Fruit fly (Drosophila melanogaster) whole organism, embryonic: ENCODE data around the gene CG44090.

ENCODE experiments used
- Adf1 ChIP-seq: fragments of 200-800 bp; sonication (Bioruptor generic); IDR thresholded peaks from 2 replicates; pipeline ENCODE4 v1.3.6; 2022; ENCODE audit warnings: missing biosample characterization, missing genetic modification characterization
- Antp ChIP-seq: fragments of 200-800 bp; sonication (Bioruptor generic); optimal IDR thresholded peaks from 3 replicates; lab custom pipeline; 2016; ENCODE audit warnings: missing biosample characterization, missing genetic modification characterization
- Atf-2 ChIP-seq: fragments of 200-800 bp; sonication (Bioruptor generic); optimal IDR thresholded peaks from 2 replicates; lab custom pipeline; 2016; ENCODE audit warnings: missing biosample characterization, missing genetic modification characterization
- CG10274 ChIP-seq: fragments of 200-800 bp; sonication (Bioruptor generic); optimal IDR thresholded peaks from 3 replicates; lab custom pipeline; 2017; ENCODE audit warnings: missing biosample characterization, mild to moderate bottlenecking, missing genetic modification characterization
- CG10366 ChIP-seq: fragments of 200-800 bp; sonication (Bioruptor generic); IDR thresholded peaks from 2 replicates; pipeline ENCODE4 v1.3.6; 2022; ENCODE audit warnings: missing biosample characterization, missing genetic modification characterization
- CG10959 ChIP-seq: fragments of 200-800 bp; sonication (Bioruptor generic); IDR thresholded peaks from 2 replicates; pipeline ENCODE4 v1.3.6; 2022; ENCODE audit warnings: missing biosample characterization, missing genetic modification characterization
- CG12299 ChIP-seq: fragments of 200-800 bp; sonication (Bioruptor generic); optimal IDR thresholded peaks from 2 replicates; lab custom pipeline; 2018; ENCODE audit warnings: missing biosample characterization, mild to moderate bottlenecking, missing genetic modification characterization
- CG14014 ChIP-seq: fragments of 200-800 bp; sonication (Bioruptor generic); IDR thresholded peaks from 2 replicates; pipeline ENCODE4 v1.3.6; 2022; ENCODE audit warnings: missing biosample characterization, missing genetic modification characterization
- CG14860 ChIP-seq: fragments of 200-800 bp; sonication (Bioruptor generic); IDR thresholded peaks from 3 replicates; pipeline ENCODE4 v1.3.6; 2022; ENCODE audit warnings: missing biosample characterization, missing genetic modification characterization; ENCODE audit not compliant: partially characterized antibody
- CG1529 ChIP-seq: fragments of 200-800 bp; sonication (Bioruptor generic); optimal IDR thresholded peaks from 3 replicates; lab custom pipeline; 2018; ENCODE audit warnings: missing biosample characterization, missing genetic modification characterization
- CG16779 ChIP-seq: fragments of 200-800 bp; sonication (Bioruptor generic); IDR thresholded peaks from 2 replicates; pipeline ENCODE4 v1.3.6; 2022; ENCODE audit warnings: missing biosample characterization, missing genetic modification characterization
- CG17612 ChIP-seq: fragments of 200-800 bp; sonication (Bioruptor generic); IDR thresholded peaks from 2 replicates; pipeline ENCODE4 v1.3.6; 2022; ENCODE audit warnings: missing biosample characterization, missing genetic modification characterization
- CG31388 ChIP-seq: fragments of 200-800 bp; sonication (Bioruptor generic); optimal IDR thresholded peaks from 2 replicates; lab custom pipeline; 2016; ENCODE audit warnings: missing biosample characterization, missing genetic modification characterization
- CG34376 ChIP-seq: fragments of 200-800 bp; sonication (Bioruptor generic); optimal IDR thresholded peaks from 2 replicates; lab custom pipeline; 2018; ENCODE audit warnings: missing biosample characterization, mild to moderate bottlenecking, missing genetic modification characterization
- CG6813 ChIP-seq: fragments of 200-800 bp; sonication (Bioruptor generic); optimal IDR thresholded peaks from 2 replicates; lab custom pipeline; 2017; ENCODE audit warnings: missing biosample characterization, missing genetic modification characterization, mild to moderate bottlenecking, moderate library complexity, missing genetic modification reagents
- CG7372 ChIP-seq: fragments of 200-800 bp; sonication (Bioruptor generic); IDR thresholded peaks from 2 replicates; pipeline ENCODE4 v1.3.6; 2022; ENCODE audit warnings: missing biosample characterization, missing genetic modification characterization
- Dfd ChIP-seq, 2 experiments: fragments of >200 bp; optimal IDR thresholded peaks; 2 replicates each; lab custom pipeline; 2017; ENCODE audit warnings: missing biosample characterization in 2 of 2, missing genetic modification characterization in 2 of 2
- Doc3 ChIP-seq: fragments of 200-800 bp; sonication (Bioruptor generic); IDR thresholded peaks from 3 replicates; pipeline ENCODE4 v1.3.6; 2022; ENCODE audit warnings: missing biosample characterization, missing genetic modification characterization; ENCODE audit not compliant: partially characterized antibody
- Lim3 ChIP-seq: fragments of 200-800 bp; sonication (Bioruptor generic); IDR thresholded peaks from 2 replicates; pipeline ENCODE4 v1.3.6; 2022; ENCODE audit warnings: missing biosample characterization, missing genetic modification characterization
- NFAT ChIP-seq: fragments of 200-800 bp; sonication (Bioruptor generic); IDR thresholded peaks from 2 replicates; pipeline ENCODE4 v1.3.6; 2022; ENCODE audit warnings: missing biosample characterization, missing genetic modification characterization
- Nf-YC ChIP-seq: fragments of 200-800 bp; optimal IDR thresholded peaks from 3 replicates; lab custom pipeline; 2019; ENCODE audit warnings: missing biosample characterization, mild to moderate bottlenecking, missing genetic modification characterization, moderate library complexity
- Oaz ChIP-seq: fragments of 200-800 bp; sonication (Bioruptor generic); IDR thresholded peaks from 2 replicates; pipeline ENCODE4 v1.3.6; 2022; ENCODE audit warnings: missing biosample characterization, missing genetic modification characterization
- Ptx1 ChIP-seq: fragments of 200-800 bp; sonication (Bioruptor generic); IDR thresholded peaks from 2 replicates; pipeline ENCODE4 v1.3.6; 2022; ENCODE audit warnings: missing biosample characterization, missing genetic modification characterization
- Rfx ChIP-seq: fragments of 200-800 bp; sonication (Bioruptor generic); IDR thresholded peaks from 2 replicates; pipeline ENCODE4 v1.3.6; 2022; ENCODE audit warnings: missing biosample characterization, missing genetic modification characterization
- Rx ChIP-seq: fragments of 200-800 bp; sonication (Bioruptor generic); IDR thresholded peaks from 2 replicates; pipeline ENCODE4 v1.3.6; 2022; ENCODE audit warnings: missing biosample characterization, missing genetic modification characterization
- Sox102F ChIP-seq: fragments of 200-800 bp; sonication (Bioruptor generic); optimal IDR thresholded peaks from 2 replicates; lab custom pipeline; 2018; ENCODE audit warnings: missing biosample characterization, mild to moderate bottlenecking, missing genetic modification characterization, moderate library complexity
- Stat92E ChIP-seq, 3 experiments: fragments of >200 bp in 2 of 3; fragments of 200-800 bp in 1 of 3; sonication (Bioruptor generic) in 1 of 3; optimal IDR thresholded peaks; 2 replicates each; lab custom pipeline; 2017 to 2019; ENCODE audit warnings: missing biosample characterization in 3 of 3, missing genetic modification characterization in 3 of 3, mild to moderate bottlenecking in 1 of 3, moderate library complexity in 1 of 3
- al ChIP-seq: fragments of 200-800 bp; sonication (Bioruptor generic); IDR thresholded peaks from 2 replicates; pipeline ENCODE4 v1.3.6; 2022; ENCODE audit warnings: missing biosample characterization, missing genetic modification characterization
- ash1 ChIP-seq: fragments of 200-800 bp; sonication (Bioruptor generic); optimal IDR thresholded peaks from 2 replicates; lab custom pipeline; 2018; ENCODE audit warnings: missing biosample characterization, mild to moderate bottlenecking, missing genetic modification characterization
- chm ChIP-seq: fragments of 200-800 bp; sonication (Bioruptor generic); IDR thresholded peaks from 2 replicates; pipeline ENCODE4 v1.3.6; 2022; ENCODE audit warnings: missing biosample characterization, missing genetic modification characterization
- disco-r ChIP-seq: fragments of 200-800 bp; sonication (Bioruptor generic); optimal IDR thresholded peaks from 2 replicates; lab custom pipeline; 2016; ENCODE audit warnings: missing biosample characterization, missing genetic modification characterization
- gcm ChIP-seq: fragments of 200-800 bp; sonication (Bioruptor generic); optimal IDR thresholded peaks from 2 replicates; lab custom pipeline; 2019; ENCODE audit warnings: missing biosample characterization, mild to moderate bottlenecking, missing genetic modification characterization, moderate library complexity
- gfzf ChIP-seq: fragments of 200-800 bp; sonication (Bioruptor generic); optimal IDR thresholded peaks from 2 replicates; lab custom pipeline; 2016; ENCODE audit warnings: missing biosample characterization, mild to moderate bottlenecking, missing genetic modification characterization, moderate library complexity
- gro ChIP-seq: fragments of 200-800 bp; sonication (Bioruptor generic); optimal IDR thresholded peaks from 2 replicates; lab custom pipeline; 2016; ENCODE audit warnings: missing biosample characterization, missing genetic modification characterization
- kni ChIP-seq: fragments of 200-800 bp; sonication (Bioruptor generic); optimal IDR thresholded peaks from 3 replicates; lab custom pipeline; 2017; ENCODE audit warnings: mild to moderate bottlenecking, missing biosample characterization, missing genetic modification reagents, missing genetic modification characterization
- lab ChIP-seq: fragments of 200-800 bp; sonication (Bioruptor generic); optimal IDR thresholded peaks from 3 replicates; lab custom pipeline; 2017; ENCODE audit warnings: missing biosample characterization, missing genetic modification characterization, mild to moderate bottlenecking, moderate library complexity, missing genetic modification reagents
- lmd ChIP-seq: fragments of 200-800 bp; sonication (Bioruptor generic); IDR thresholded peaks from 2 replicates; pipeline ENCODE4 v1.3.6; 2022; ENCODE audit warnings: missing biosample characterization, missing genetic modification characterization
- luna ChIP-seq: fragments of 200-800 bp; sonication (Bioruptor generic); optimal IDR thresholded peaks from 2 replicates; lab custom pipeline; 2016; ENCODE audit warnings: missing biosample characterization, missing genetic modification characterization
- peb ChIP-seq: fragments of 200-800 bp; sonication (Bioruptor generic); IDR thresholded peaks from 2 replicates; pipeline ENCODE4 v1.3.6; 2022; ENCODE audit warnings: missing biosample characterization, missing genetic modification characterization
- pfk ChIP-seq: fragments of 200-800 bp; sonication (Bioruptor generic); optimal IDR thresholded peaks from 2 replicates; lab custom pipeline; 2018; ENCODE audit warnings: missing biosample characterization, mild to moderate bottlenecking, missing genetic modification characterization, moderate library complexity
- pho ChIP-seq: fragments of 200-800 bp; sonication (Bioruptor generic); optimal IDR thresholded peaks from 2 replicates; lab custom pipeline; 2016; ENCODE audit warnings: missing biosample characterization, missing genetic modification characterization
- prd ChIP-seq, 3 experiments: fragments of >200 bp in 2 of 3; fragments of 200-800 bp in 1 of 3; sonication (Bioruptor generic) in 1 of 3; optimal IDR thresholded peaks in 2 of 3; IDR thresholded peaks in 1 of 3; 2 replicates in 2 of 3; 3 replicates in 1 of 3; pipeline versions ENCODE4 v1.3.6 to Lab custom; 2017 to 2022; ENCODE audit warnings: missing biosample characterization in 1 of 3, missing genetic modification characterization in 1 of 3
- psq ChIP-seq: fragments of 200-800 bp; sonication (Bioruptor generic); optimal IDR thresholded peaks from 2 replicates; lab custom pipeline; 2017; ENCODE audit warnings: missing biosample characterization, missing genetic modification characterization
- ssp ChIP-seq: fragments of 200-800 bp; sonication (Bioruptor generic); IDR thresholded peaks from 2 replicates; pipeline ENCODE4 v1.3.6; 2022; ENCODE audit warnings: missing biosample characterization, missing genetic modification characterization
- tgo ChIP-seq: fragments of 200-800 bp; sonication (Bioruptor generic); IDR thresholded peaks from 3 replicates; pipeline ENCODE4 v1.3.6; 2022; ENCODE audit warnings: missing biosample characterization, missing genetic modification characterization
- trem ChIP-seq: fragments of 200-800 bp; optimal IDR thresholded peaks from 3 replicates; lab custom pipeline; 2019; ENCODE audit warnings: missing biosample characterization, mild to moderate bottlenecking, missing genetic modification characterization, moderate library complexity
- unc-4 ChIP-seq: fragments of 200-800 bp; sonication (Bioruptor generic); IDR thresholded peaks from 2 replicates; pipeline ENCODE4 v1.3.6; 2022; ENCODE audit warnings: missing biosample characterization, missing genetic modification characterization; ENCODE audit not compliant: partially characterized antibody
- wdn ChIP-seq: fragments of 200-800 bp; sonication (Bioruptor generic); IDR thresholded peaks from 2 replicates; pipeline ENCODE4 v1.3.6; 2022; ENCODE audit warnings: missing biosample characterization, missing genetic modification characterization
- wor ChIP-seq: fragments of 200-800 bp; sonication (Bioruptor generic); IDR thresholded peaks from 2 replicates; pipeline ENCODE4 v1.3.6; 2022; ENCODE audit warnings: missing biosample characterization, missing genetic modification characterization
- yki ChIP-seq: fragments of >200 bp; optimal IDR thresholded peaks from 3 replicates; lab custom pipeline; 2018

Gene CG44090

DNA sequence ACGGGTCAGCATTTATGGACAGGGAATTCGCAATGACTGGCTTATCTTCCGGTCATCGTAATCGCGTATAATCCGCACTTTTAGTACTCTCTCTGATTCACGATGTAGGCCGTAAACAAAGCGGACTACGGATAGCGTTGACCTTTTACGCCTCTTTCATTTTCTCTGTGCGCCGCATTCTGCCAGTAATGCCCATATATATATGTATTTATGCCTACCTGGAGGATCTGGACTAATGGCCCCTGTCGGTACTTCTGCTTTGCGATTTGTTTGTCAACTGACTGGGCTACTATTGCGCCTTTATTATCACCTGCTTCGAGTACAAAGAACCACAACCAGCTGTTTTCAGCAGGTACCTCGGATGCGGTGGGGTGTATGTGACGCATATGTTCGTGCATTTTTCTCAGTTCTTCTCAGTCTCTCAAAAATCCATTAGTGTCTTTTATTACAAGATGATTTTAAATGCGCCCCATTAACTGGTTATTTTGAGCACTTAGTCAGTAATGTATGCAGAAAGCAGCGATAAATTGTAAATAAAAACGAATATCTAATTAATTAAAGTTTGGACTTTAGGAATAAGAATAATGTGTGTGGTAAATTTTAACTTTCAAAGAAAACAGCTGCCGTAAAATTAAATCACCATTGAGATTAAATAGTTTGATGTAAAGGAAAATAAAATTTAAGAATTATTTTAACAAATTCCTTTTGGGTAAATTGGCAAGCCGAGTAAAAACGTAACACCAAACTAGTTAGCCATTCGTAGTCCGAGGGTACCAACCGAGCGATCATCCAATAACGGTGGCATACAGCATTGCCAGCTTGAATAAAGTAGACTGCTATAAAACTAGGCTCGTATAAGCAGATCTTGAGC, 39.7 kb downstream of the CG44090 start, which contains the start of gene CREG (continued):
- no peak for TF ChIP-seq gfzf (GFP tag; lab: Kevin White, UChicago)
- TF ChIP-seq luna (GFP tag; lab: Kevin White, UChicago), result no peak
- no peak for TF ChIP-seq CG17612 (GFP tag; lab: Robert Waterston, UW)
- 0 out of 2 replicates have a peak, but pooled peaks have one; percentile 31 for TF ChIP-seq Ptx1 (GFP tag; lab: Robert Waterston, UW)
- no peak for TF ChIP-seq ssp (GFP tag; lab: Robert Waterston, UW)
- peak; percentile 1 for TF ChIP-seq CG10274 (GFP tag; lab: Kevin White, UChicago)
- no peak for TF ChIP-seq Nf-YC (tag; lab: Kevin White, UChicago)
- no peak for TF ChIP-seq Doc3
- TF ChIP-seq CG12299 (tag; lab: Kevin White, UChicago), result no peak
- no peak for TF ChIP-seq disco-r (GFP tag; lab: Kevin White, UChicago)
- no peak for TF ChIP-seq al
- no peak for TF ChIP-seq pho
- TF ChIP-seq Rfx (GFP tag; lab: Robert Waterston, UW), result 0 out of 2 replicates have a peak, but pooled peaks have one; percentile 4
- no peak for TF ChIP-seq ash1 (GFP tag; lab: Kevin White, UChicago)
- no peak for TF ChIP-seq unc-4 (GFP tag; lab: Robert Waterston, UW)
- no peak for TF ChIP-seq Oaz (GFP tag; lab: Robert Waterston, UW)
- no peak for TF ChIP-seq pfk (GFP tag; lab: Kevin White, UChicago)
- no peak for TF ChIP-seq Lim3 (GFP tag; lab: Robert Waterston, UW)
- TF ChIP-seq gcm (GFP tag; lab: Kevin White, UChicago), result no peak
- no peak for TF ChIP-seq Dfd (GFP tag; optimal IDR thresholded peaks at IDR 0.05; lab: Kevin White, UChicago)
- TF ChIP-seq CG34376 (GFP tag; lab: Kevin White, UChicago), result no peak
- TF ChIP-seq lmd (GFP tag; lab: Robert Waterston, UW), result no peak
- TF ChIP-seq CG14860 (GFP tag; lab: Robert Waterston, UW), result no peak
- TF ChIP-seq Rx (GFP tag; lab: Robert Waterston, UW), result no peak
- no peak for TF ChIP-seq CG31388 (GFP tag; lab: Kevin White, UChicago)
- no peak for TF ChIP-seq Stat92E (GFP tag; optimal IDR thresholded peaks at IDR 0.05; lab: Kevin White, UChicago)
- TF ChIP-seq psq (GFP tag; lab: Kevin White, UChicago), result no peak
- TF ChIP-seq CG10366 (GFP tag; lab: Robert Waterston, UW), result no peak; the same call in 1 of the 2 replicates
- no peak for TF ChIP-seq Antp (GFP tag; lab: Kevin White, UChicago)
- no peak for TF ChIP-seq trem (tag; lab: Kevin White, UChicago)
- no peak for TF ChIP-seq lab (GFP tag; lab: Kevin White, UChicago)
- TF ChIP-seq NFAT (GFP tag; lab: Robert Waterston, UW), result no peak
- peak; percentile 24 for TF ChIP-seq Sox102F (GFP tag; lab: Kevin White, UChicago)
- TF ChIP-seq CG7372 (GFP tag; lab: Robert Waterston, UW), result no peak
- no peak for TF ChIP-seq CG16779 (GFP tag; lab: Robert Waterston, UW)
- TF ChIP-seq tgo (GFP tag; lab: Robert Waterston, UW), result no peak
- TF ChIP-seq peb (GFP tag; lab: Robert Waterston, UW), result no peak
- TF ChIP-seq wdn (GFP tag; lab: Robert Waterston, UW), result no peak
- TF ChIP-seq chm (GFP tag; lab: Robert Waterston, UW), result no peak
- no peak for TF ChIP-seq wor
- TF ChIP-seq Adf1, result no peak
- TF ChIP-seq gro (GFP tag; lab: Kevin White, UChicago), result no peak
- TF ChIP-seq CG10959 (GFP tag; lab: Robert Waterston, UW), result no peak
- no peak for TF ChIP-seq Atf-2
- peak; percentile 6 for TF ChIP-seq kni (GFP tag; lab: Kevin White, UChicago)
- no peak for TF ChIP-seq CG1529 (GFP tag; lab: Kevin White, UChicago)
- TF ChIP-seq yki (lab: Kevin White, UChicago), result no peak
- no peak for TF ChIP-seq CG6813 (GFP tag; lab: Kevin White, UChicago)
- TF ChIP-seq CG14014 (GFP tag; lab: Robert Waterston, UW), result no peak
- no peak for TF ChIP-seq prd (optimal IDR thresholded peaks at IDR 0.05; lab: Kevin White, UChicago)
- TF ChIP-seq prd (GFP tag; IDR thresholded peaks at IDR 0.05; lab: Robert Waterston, UW), result no peak
